Fruit fly (Drosophila melanogaster) whole organism, adult: ENCODE measurements around the gene Nbr.

Source experiments
- CG11617 ChIP-seq: fragments of 200-800 bp; sonication (Bioruptor generic); optimal IDR thresholded peaks from 2 replicates; lab custom pipeline; 2017; ENCODE audit warnings: mild to moderate bottlenecking, missing biosample characterization, missing genetic modification reagents, missing genetic modification characterization
- CG33017 ChIP-seq: fragments of 200-800 bp; sonication (Bioruptor generic); optimal IDR thresholded peaks from 2 replicates; lab custom pipeline; 2018; ENCODE audit warnings: missing biosample characterization, mild to moderate bottlenecking, missing genetic modification characterization, moderate library complexity
- CG5204 ChIP-seq: fragments of 200-800 bp; sonication (Bioruptor generic); optimal IDR thresholded peaks from 2 replicates; lab custom pipeline; 2016; ENCODE audit warnings: missing biosample characterization, missing genetic modification characterization
- Clk ChIP-seq: fragments of 200-800 bp; sonication (Bioruptor generic); optimal IDR thresholded peaks from 2 replicates; lab custom pipeline; 2017; ENCODE audit warnings: missing biosample characterization, missing genetic modification characterization
- Crg-1 ChIP-seq: fragments of 200-800 bp; sonication (Bioruptor generic); optimal IDR thresholded peaks from 2 replicates; lab custom pipeline; 2016; ENCODE audit warnings: missing biosample characterization, missing genetic modification characterization
- bab1 ChIP-seq: fragments of 200-800 bp; sonication (Bioruptor generic); optimal IDR thresholded peaks from 3 replicates; lab custom pipeline; 2019; ENCODE audit warnings: missing biosample characterization, mild to moderate bottlenecking, missing genetic modification characterization, moderate library complexity
- cic ChIP-seq: fragments of 200-800 bp; sonication (Bioruptor generic); optimal IDR thresholded peaks from 2 replicates; lab custom pipeline; 2017; ENCODE audit warnings: missing biosample characterization, mild to moderate bottlenecking, missing genetic modification characterization, moderate library complexity
- kay ChIP-seq: fragments of 200-800 bp; sonication (Bioruptor generic); peaks from one replicate; lab custom pipeline; 2016; ENCODE audit warnings: missing biosample characterization, missing genetic modification characterization, borderline replicate concordance
- ovo ChIP-seq: fragments of 200-800 bp; sonication (Bioruptor generic); optimal IDR thresholded peaks from 2 replicates; lab custom pipeline; 2016; ENCODE audit warnings: missing biosample characterization, missing genetic modification characterization
- pad ChIP-seq: fragments of 200-800 bp; sonication (Bioruptor generic); optimal IDR thresholded peaks from 3 replicates; lab custom pipeline; 2017; ENCODE audit warnings: missing biosample characterization, missing genetic modification characterization, mild to moderate bottlenecking, moderate library complexity, missing genetic modification reagents
- tj ChIP-seq: fragments of 200-800 bp; sonication (Bioruptor generic); optimal IDR thresholded peaks from 3 replicates; lab custom pipeline; 2017; ENCODE audit warnings: missing biosample characterization, mild to moderate bottlenecking, missing genetic modification characterization, moderate library complexity

Nbr gene

dm6 chr2L:21113546-21113945, 49.3 kb downstream of the Nbr start:
- TF ChIP-seq tj (GFP tag; lab: Kevin White, UChicago), result no peak
- no peak for TF ChIP-seq cic (GFP tag; lab: Kevin White, UChicago)

DNA sequence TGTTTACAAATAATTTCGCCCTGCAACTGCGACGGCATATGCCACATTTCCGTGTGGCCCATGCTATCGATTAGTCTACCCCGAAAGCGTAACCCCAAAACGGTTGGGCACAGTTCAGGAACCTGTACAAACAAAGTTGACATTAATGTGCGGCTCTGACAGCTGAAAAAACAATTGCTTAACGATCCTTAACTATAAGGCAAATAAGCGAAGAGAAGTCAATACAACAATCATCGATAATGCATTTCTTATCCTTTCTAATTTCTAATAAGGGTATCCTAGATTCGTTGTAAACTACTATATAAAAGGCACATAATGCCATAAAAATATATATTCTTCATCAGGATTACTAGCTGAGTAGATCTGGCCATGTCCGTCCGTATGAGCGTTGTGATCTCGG, 51.0 kb downstream of the Nbr start:
- TF ChIP-seq tj (GFP tag; lab: Kevin White, UChicago) (no peak), CG11617 (GFP tag; lab: Kevin White, UChicago) (no peak), kay (no peak), cic (GFP tag; lab: Kevin White, UChicago) (no peak), Clk (no peak), pad (GFP tag; lab: Kevin White, UChicago) (no peak), bab1 (GFP tag; lab: Kevin White, UChicago) (no peak), ovo (no peak), CG33017 (no peak), CG5204 (no peak), Crg-1 (GFP tag; lab: Kevin White, UChicago) (no peak)
